Fruit fly (Drosophila melanogaster) whole organism, embryonic: ENCODE results near the gene Lcp65Ad.

ENCODE experiments used
- Adf1 ChIP-seq: fragments of 200-800 bp; sonication (Bioruptor generic); IDR thresholded peaks from 2 replicates; pipeline ENCODE4 v1.3.6; 2022; ENCODE audit warnings: missing biosample characterization, missing genetic modification characterization
- Blimp-1 ChIP-seq: fragments of 200-800 bp; sonication (Bioruptor generic); optimal IDR thresholded peaks from 3 replicates; lab custom pipeline; 2018; ENCODE audit warnings: missing biosample characterization, missing genetic modification characterization, mild to moderate bottlenecking, moderate library complexity, missing genetic modification reagents
- CG10959 ChIP-seq: fragments of 200-800 bp; sonication (Bioruptor generic); IDR thresholded peaks from 2 replicates; pipeline ENCODE4 v1.3.6; 2022; ENCODE audit warnings: missing biosample characterization, missing genetic modification characterization
- CG12236 ChIP-seq: fragments of 200-800 bp; sonication (Bioruptor generic); optimal IDR thresholded peaks from 2 replicates; lab custom pipeline; 2016; ENCODE audit warnings: missing biosample characterization, missing genetic modification characterization
- CG14441 ChIP-seq: fragments of 200-800 bp; sonication (Bioruptor generic); IDR thresholded peaks from 2 replicates; pipeline ENCODE4 v1.3.6; 2022; ENCODE audit warnings: missing biosample characterization, missing genetic modification characterization
- CG2120 ChIP-seq: fragments of 200-800 bp; sonication (Bioruptor generic); optimal IDR thresholded peaks from 3 replicates; lab custom pipeline; 2016; ENCODE audit warnings: missing biosample characterization, missing genetic modification characterization
- CG2202 ChIP-seq: fragments of 200-800 bp; sonication (Bioruptor generic); optimal IDR thresholded peaks from 2 replicates; lab custom pipeline; 2018; ENCODE audit warnings: missing biosample characterization, mild to moderate bottlenecking, missing genetic modification characterization
- CG32772 ChIP-seq: fragments of 200-800 bp; sonication (Bioruptor generic); IDR thresholded peaks from 2 replicates; pipeline ENCODE4 v1.3.6; 2022; ENCODE audit warnings: missing biosample characterization, missing genetic modification characterization
- CG3281 ChIP-seq: fragments of 200-800 bp; sonication (Bioruptor generic); optimal IDR thresholded peaks from 3 replicates; lab custom pipeline; 2017; ENCODE audit warnings: missing biosample characterization, mild to moderate bottlenecking, missing genetic modification characterization
- CG34422 ChIP-seq: fragments of 200-800 bp; sonication (Bioruptor generic); IDR thresholded peaks from 3 replicates; pipeline ENCODE4 v1.3.6; 2022; ENCODE audit warnings: missing biosample characterization, missing genetic modification characterization
- CG4617 ChIP-seq: fragments of 200-800 bp; sonication (Bioruptor generic); optimal IDR thresholded peaks from 3 replicates; lab custom pipeline; 2016; ENCODE audit warnings: missing biosample characterization, missing genetic modification characterization, borderline replicate concordance
- CG5180 ChIP-seq: fragments of 200-800 bp; sonication (Bioruptor generic); optimal IDR thresholded peaks from 3 replicates; lab custom pipeline; 2017; ENCODE audit warnings: missing biosample characterization, missing genetic modification characterization, mild to moderate bottlenecking, moderate library complexity, missing genetic modification reagents
- CG6689 ChIP-seq: fragments of 200-800 bp; sonication (Bioruptor generic); IDR thresholded peaks from 2 replicates; pipeline ENCODE4 v1.3.6; 2022; ENCODE audit warnings: missing biosample characterization, missing genetic modification characterization
- CG6765 ChIP-seq: fragments of 200-800 bp; sonication (Bioruptor generic); optimal IDR thresholded peaks from 3 replicates; lab custom pipeline; 2017; ENCODE audit warnings: missing biosample characterization, mild to moderate bottlenecking, missing genetic modification characterization
- CG7271 ChIP-seq: fragments of 200-800 bp; sonication (Bioruptor generic); optimal IDR thresholded peaks from 2 replicates; lab custom pipeline; 2018; ENCODE audit warnings: missing biosample characterization, mild to moderate bottlenecking, missing genetic modification characterization, moderate library complexity
- CG7357 ChIP-seq: fragments of 200-800 bp; sonication (Bioruptor generic); IDR thresholded peaks from 3 replicates; pipeline ENCODE4 v1.3.6; 2022; ENCODE audit warnings: missing biosample characterization, missing genetic modification characterization
- CG7372 ChIP-seq: fragments of 200-800 bp; sonication (Bioruptor generic); IDR thresholded peaks from 2 replicates; pipeline ENCODE4 v1.3.6; 2022; ENCODE audit warnings: missing biosample characterization, missing genetic modification characterization
- CG9876 ChIP-seq: fragments of 200-800 bp; sonication (Bioruptor generic); optimal IDR thresholded peaks from 2 replicates; lab custom pipeline; 2016; ENCODE audit warnings: missing biosample characterization, missing genetic modification characterization
- CHES-1-like ChIP-seq: fragments of 200-800 bp; sonication (Bioruptor generic); optimal IDR thresholded peaks from 2 replicates; lab custom pipeline; 2016; ENCODE audit warnings: missing biosample characterization, missing genetic modification characterization
- CTCF ChIP-seq: fragments of 200-800 bp; sonication (Bioruptor generic); optimal IDR thresholded peaks from 2 replicates; lab custom pipeline; 2017; ENCODE audit warnings: missing biosample characterization, mild to moderate bottlenecking, missing genetic modification characterization, moderate library complexity
- CrebB ChIP-seq: fragments of 200-800 bp; sonication (Bioruptor generic); optimal IDR thresholded peaks from 3 replicates; lab custom pipeline; 2018; ENCODE audit warnings: missing biosample characterization, mild to moderate bottlenecking, missing genetic modification characterization
- Dp ChIP-seq: fragments of 200-800 bp; sonication (Bioruptor generic); optimal IDR thresholded peaks from 2 replicates; lab custom pipeline; 2018; ENCODE audit warnings: missing biosample characterization, mild to moderate bottlenecking, missing genetic modification characterization, moderate library complexity
- E2f2 ChIP-seq: fragments of 200-800 bp; sonication (Bioruptor generic); IDR thresholded peaks from 2 replicates; pipeline ENCODE4 v1.3.6; 2022; ENCODE audit warnings: missing biosample characterization, missing genetic modification characterization
- Ets65A ChIP-seq: fragments of 200-800 bp; sonication (Bioruptor generic); peaks from one replicate; lab custom pipeline; 2016; ENCODE audit warnings: missing biosample characterization, missing genetic modification characterization
- HLH3B ChIP-seq: fragments of 200-800 bp; sonication (Bioruptor generic); IDR thresholded peaks from 2 replicates; pipeline ENCODE4 v1.3.6; 2022; ENCODE audit warnings: missing biosample characterization, missing genetic modification characterization
- Hey ChIP-seq: fragments of 200-800 bp; sonication (Bioruptor generic); optimal IDR thresholded peaks from 3 replicates; lab custom pipeline; 2018; ENCODE audit warnings: missing biosample characterization, mild to moderate bottlenecking, missing genetic modification characterization
- Lim3 ChIP-seq: fragments of 200-800 bp; sonication (Bioruptor generic); IDR thresholded peaks from 2 replicates; pipeline ENCODE4 v1.3.6; 2022; ENCODE audit warnings: missing biosample characterization, missing genetic modification characterization
- NC2β ChIP-seq: fragments of 200-800 bp; sonication (Bioruptor generic); optimal IDR thresholded peaks from 2 replicates; lab custom pipeline; 2016; ENCODE audit warnings: missing biosample characterization, missing genetic modification characterization
- Nf-YA ChIP-seq: fragments of 200-800 bp; sonication (Bioruptor generic); IDR thresholded peaks from 2 replicates; pipeline ENCODE4 v1.3.6; 2022; ENCODE audit warnings: missing biosample characterization, missing genetic modification characterization
- Nf-YC ChIP-seq: fragments of 200-800 bp; optimal IDR thresholded peaks from 3 replicates; lab custom pipeline; 2019; ENCODE audit warnings: missing biosample characterization, mild to moderate bottlenecking, missing genetic modification characterization, moderate library complexity
- Rfx ChIP-seq: fragments of 200-800 bp; sonication (Bioruptor generic); IDR thresholded peaks from 2 replicates; pipeline ENCODE4 v1.3.6; 2022; ENCODE audit warnings: missing biosample characterization, missing genetic modification characterization
- Rx ChIP-seq: fragments of 200-800 bp; sonication (Bioruptor generic); IDR thresholded peaks from 2 replicates; pipeline ENCODE4 v1.3.6; 2022; ENCODE audit warnings: missing biosample characterization, missing genetic modification characterization
- Sin3A ChIP-seq: fragments of >200 bp; optimal IDR thresholded peaks from 2 replicates; lab custom pipeline; 2018
- cato ChIP-seq: fragments of 200-800 bp; sonication (Bioruptor generic); optimal IDR thresholded peaks from 2 replicates; lab custom pipeline; 2016; ENCODE audit warnings: missing biosample characterization, missing genetic modification characterization, borderline replicate concordance
- cg ChIP-seq: fragments of 200-800 bp; sonication (Bioruptor generic); optimal IDR thresholded peaks from 3 replicates; lab custom pipeline; 2019; ENCODE audit warnings: missing biosample characterization, mild to moderate bottlenecking, missing genetic modification characterization, moderate library complexity
- chm ChIP-seq: fragments of 200-800 bp; sonication (Bioruptor generic); IDR thresholded peaks from 2 replicates; pipeline ENCODE4 v1.3.6; 2022; ENCODE audit warnings: missing biosample characterization, missing genetic modification characterization
- corto ChIP-seq: fragments of 200-800 bp; sonication (Bioruptor generic); optimal IDR thresholded peaks from 2 replicates; lab custom pipeline; 2016; ENCODE audit warnings: missing biosample characterization, mild to moderate bottlenecking, missing genetic modification characterization, moderate library complexity
- ewg ChIP-seq: fragments of 200-800 bp; sonication (Bioruptor generic); optimal IDR thresholded peaks from 3 replicates; lab custom pipeline; 2017; ENCODE audit warnings: mild to moderate bottlenecking, missing biosample characterization, missing genetic modification reagents, missing genetic modification characterization
- fd102C ChIP-seq: fragments of 200-800 bp; sonication (Bioruptor generic); optimal IDR thresholded peaks from 2 replicates; lab custom pipeline; 2018; ENCODE audit warnings: missing biosample characterization, mild to moderate bottlenecking, missing genetic modification characterization, moderate library complexity
- gro ChIP-seq: fragments of 200-800 bp; sonication (Bioruptor generic); optimal IDR thresholded peaks from 2 replicates; lab custom pipeline; 2016; ENCODE audit warnings: missing biosample characterization, missing genetic modification characterization
- nerfin-2 ChIP-seq: fragments of 200-800 bp; sonication (Bioruptor generic); IDR thresholded peaks from 2 replicates; pipeline ENCODE4 v1.3.6; 2022; ENCODE audit warnings: missing biosample characterization, missing genetic modification characterization; ENCODE audit not compliant: partially characterized antibody
- nom ChIP-seq: fragments of 200-800 bp; sonication (Bioruptor generic); optimal IDR thresholded peaks from 2 replicates; lab custom pipeline; 2017; ENCODE audit warnings: missing biosample characterization, missing genetic modification characterization, mild to moderate bottlenecking, moderate library complexity, missing genetic modification reagents
- onecut ChIP-seq: fragments of 200-800 bp; sonication (Bioruptor generic); IDR thresholded peaks from 2 replicates; pipeline ENCODE4 v1.3.6; 2022; ENCODE audit warnings: missing biosample characterization, missing genetic modification characterization
- salm ChIP-seq: fragments of 200-800 bp; sonication (Bioruptor generic); optimal IDR thresholded peaks from 2 replicates; lab custom pipeline; 2018; ENCODE audit warnings: missing biosample characterization, mild to moderate bottlenecking, missing genetic modification characterization
- sens ChIP-seq: fragments of 200-800 bp; sonication (Bioruptor generic); peaks from one replicate; lab custom pipeline; 2016; ENCODE audit warnings: missing biosample characterization, missing genetic modification characterization
- seq ChIP-seq: fragments of 200-800 bp; sonication (Bioruptor generic); IDR thresholded peaks from 2 replicates; pipeline ENCODE4 v1.3.6; 2022; ENCODE audit warnings: missing biosample characterization, missing genetic modification characterization
- sisA ChIP-seq: fragments of 200-800 bp; sonication (Bioruptor generic); IDR thresholded peaks from 2 replicates; pipeline ENCODE4 v1.3.6; 2022; ENCODE audit warnings: missing biosample characterization, missing genetic modification characterization
- slp2 ChIP-seq: fragments of 200-800 bp; sonication (Bioruptor generic); optimal IDR thresholded peaks from 2 replicates; lab custom pipeline; 2016; ENCODE audit warnings: missing biosample characterization, missing genetic modification characterization
- sob ChIP-seq: fragments of 200-800 bp; sonication (Bioruptor generic); IDR thresholded peaks from 2 replicates; pipeline ENCODE4 v1.3.6; 2022; ENCODE audit warnings: missing biosample characterization, missing genetic modification characterization
- stwl ChIP-seq: fragments of 200-800 bp; sonication (Bioruptor generic); optimal IDR thresholded peaks from 3 replicates; lab custom pipeline; 2018; ENCODE audit warnings: missing biosample characterization, mild to moderate bottlenecking, missing genetic modification characterization, moderate library complexity
- twi ChIP-seq: fragments of 200-800 bp; optimal IDR thresholded peaks from 2 replicates; lab custom pipeline; 2019; ENCODE audit warnings: missing biosample characterization, mild to moderate bottlenecking, missing genetic modification characterization, moderate library complexity
- vvl ChIP-seq: fragments of 200-800 bp; sonication (Bioruptor generic); IDR thresholded peaks from 2 replicates; pipeline ENCODE4 v1.3.6; 2022; ENCODE audit warnings: missing biosample characterization, missing genetic modification characterization

Gene Lcp65Ad

dm6 chr3L:6111458-6111857 is 31.7 kb upstream of the Lcp65Ad start:
- no peak for TF ChIP-seq chm (GFP tag; lab: Robert Waterston, UW)
- no peak for TF ChIP-seq sisA
- TF ChIP-seq CG7372 (GFP tag; lab: Robert Waterston, UW): 0 out of 2 replicates have a peak, but pooled peaks have one; percentile 30
- no peak for TF ChIP-seq seq (GFP tag; lab: Robert Waterston, UW)
- no peak for TF ChIP-seq CG34422
- TF ChIP-seq CG9876 (GFP tag; lab: Kevin White, UChicago): no peak
- TF ChIP-seq gro (GFP tag; lab: Kevin White, UChicago): no peak
- no peak for TF ChIP-seq NC2β (GFP tag; lab: Kevin White, UChicago)
- no peak for TF ChIP-seq CG12236
- no peak for TF ChIP-seq CTCF (GFP tag; lab: Kevin White, UChicago)
- TF ChIP-seq Ets65A: peak; percentile 92
- TF ChIP-seq CHES-1-like: no peak
- no peak for TF ChIP-seq Sin3A (lab: Kevin White, UChicago)
- TF ChIP-seq nom (GFP tag; lab: Kevin White, UChicago): no peak
- TF ChIP-seq slp2: no peak

DNA sequence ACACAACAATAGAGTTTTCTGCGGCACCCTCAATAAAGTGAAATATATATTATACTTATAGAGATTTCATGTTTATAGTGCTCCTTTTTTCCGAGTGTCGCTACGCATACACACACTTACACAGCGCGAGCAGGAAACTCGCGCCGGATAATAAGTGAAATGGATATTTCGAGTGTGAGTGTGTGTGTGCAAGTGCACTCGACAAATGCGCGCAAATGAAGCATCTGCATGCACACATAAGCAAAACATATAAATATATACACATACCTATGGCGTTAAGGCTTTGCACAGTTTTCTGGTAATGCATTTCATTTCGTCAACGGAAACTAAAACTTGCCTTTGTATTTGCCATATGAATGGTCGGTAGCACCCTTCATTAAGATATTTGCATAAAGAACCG is 27.7 kb upstream of the Lcp65Ad start:
- TF ChIP-seq Ets65A: peak; percentile 91
- no peak for TF ChIP-seq CG10959 (GFP tag; lab: Robert Waterston, UW)
- TF ChIP-seq sens (GFP tag; lab: Kevin White, UChicago): peak; percentile 24
- TF ChIP-seq CG6765 (GFP tag; lab: Kevin White, UChicago): no peak
- TF ChIP-seq cg (GFP tag; lab: Kevin White, UChicago): peak; percentile 5

DNA sequence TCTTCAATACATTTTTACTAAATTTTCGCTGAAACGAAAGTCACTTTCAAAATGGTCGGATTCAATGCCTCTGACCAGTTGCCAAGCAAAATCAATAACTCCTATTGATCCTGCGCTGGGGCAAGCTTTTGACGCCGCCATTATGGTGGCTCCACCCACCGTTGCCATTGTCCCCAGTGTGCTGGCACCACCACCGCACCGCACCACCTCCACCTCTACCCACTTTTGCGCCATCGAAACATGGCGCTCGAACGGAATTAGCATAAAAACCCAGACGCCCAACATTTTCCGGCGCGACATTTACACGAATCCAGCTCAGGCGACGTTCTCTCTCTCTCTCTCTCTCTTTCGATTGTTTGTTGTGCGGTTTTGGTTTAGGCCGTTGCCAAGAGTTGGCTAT is 26.3 kb upstream of the Lcp65Ad start:
- TF ChIP-seq twi (tag; lab: Kevin White, UChicago) (no peak), stwl (tag; lab: Kevin White, UChicago) (no peak), sob (GFP tag; lab: Robert Waterston, UW) (no peak), nerfin-2 (GFP tag; lab: Robert Waterston, UW) (no peak), Rfx (GFP tag; lab: Robert Waterston, UW) (no peak), ewg (GFP tag; lab: Kevin White, UChicago) (peak; percentile 35), Adf1 (no peak), CG7271 (no peak), E2f2 (GFP tag; lab: Robert Waterston, UW) (no peak), Hey (tag; lab: Kevin White, UChicago) (no peak), Blimp-1 (no peak), CG6689 (GFP tag; lab: Robert Waterston, UW) (no peak), cato (GFP tag; lab: Kevin White, UChicago) (no peak), CrebB (tag; lab: Kevin White, UChicago) (no peak), CG3281 (no peak), CG14441 (GFP tag; lab: Robert Waterston, UW) (no peak), corto (GFP tag; lab: Kevin White, UChicago) (no peak), Nf-YC (peak; percentile 82), CG4617 (GFP tag; lab: Kevin White, UChicago) (no peak), Dp (GFP tag; lab: Kevin White, UChicago) (no peak), Nf-YA (GFP tag; lab: Robert Waterston, UW) (no peak), CG2202 (tag; lab: Kevin White, UChicago) (no peak), Lim3 (GFP tag; lab: Robert Waterston, UW) (no peak), Ets65A (peak; percentile 71), onecut (peak; percentile 83), HLH3B (GFP tag; lab: Robert Waterston, UW) (no peak), CG5180 (GFP tag; lab: Kevin White, UChicago) (no peak), CG7357 (GFP tag; lab: Robert Waterston, UW) (no peak), Rx (GFP tag; lab: Robert Waterston, UW) (no peak), CG32772 (no peak), vvl (GFP tag; lab: Robert Waterston, UW) (peak; percentile 56; the same call in 1 of the 2 replicates), salm (tag; lab: Kevin White, UChicago) (no peak), fd102C (no peak), CG2120 (GFP tag; lab: Kevin White, UChicago) (no peak)
